Worm (Caenorhabditis elegans) whole organism, midembryonic: ENCODE measurements around the gene C04A2.15.

ENCODE experiments used
- T22C8.4 ChIP-seq: fragments of 200-800 bp; sonication (Bioruptor generic); IDR thresholded peaks from 2 replicates; pipeline ENCODE4 v1.3.6; 2022; ENCODE audit warnings: missing genetic modification characterization, missing compliant biosample characterization
- cog-1 ChIP-seq: sonication (generic microtip); optimal IDR thresholded peaks from 2 replicates; lab custom pipeline; 2016; ENCODE audit warnings: missing genetic modification characterization, missing compliant biosample characterization
- flt-1 ChIP-seq: fragments of 200-800 bp; sonication (Bioruptor generic); IDR thresholded peaks from 2 replicates; pipeline ENCODE4 v1.3.6; 2022; ENCODE audit warnings: missing genetic modification characterization, missing compliant biosample characterization
- klf-2 ChIP-seq: fragments of 200-800 bp; sonication (Bioruptor generic); conservative IDR thresholded peaks from 2 replicates; pipeline ENCODE4 v1.3.6; 2022; ENCODE audit warnings: missing genetic modification reagents, missing genetic modification characterization, missing compliant biosample characterization
- med-1 ChIP-seq: sonication (generic microtip); optimal IDR thresholded peaks from 2 replicates; lab custom pipeline; 2017; ENCODE audit warnings: missing genetic modification characterization, mild to moderate bottlenecking, missing compliant biosample characterization, antibody characterized with exemption, missing genetic modification reagents; ENCODE audit not compliant: insufficient read depth
- ref-1 ChIP-seq: fragments of 200-800 bp; sonication (Bioruptor generic); conservative IDR thresholded peaks from 2 replicates; pipeline ENCODE4 v1.3.6; 2022; ENCODE audit warnings: missing genetic modification reagents, missing genetic modification characterization, missing compliant biosample characterization
- tab-1 ChIP-seq: fragments of 200-800 bp; sonication (Bioruptor generic); IDR thresholded peaks from 2 replicates; pipeline ENCODE4 v1.3.6; 2022; ENCODE audit warnings: missing genetic modification characterization, missing compliant biosample characterization
- ztf-23 ChIP-seq: fragments of 200-800 bp; sonication (Bioruptor generic); IDR thresholded peaks from 2 replicates; pipeline ENCODE4 v1.3.6; 2022; ENCODE audit warnings: missing genetic modification reagents, missing genetic modification characterization, missing compliant biosample characterization
- ztf-29 ChIP-seq: fragments of 200-800 bp; sonication (Bioruptor generic); IDR thresholded peaks from 2 replicates; pipeline ENCODE4 v1.3.6; 2022; ENCODE audit warnings: missing genetic modification reagents, missing genetic modification characterization, missing compliant biosample characterization

DNA sequence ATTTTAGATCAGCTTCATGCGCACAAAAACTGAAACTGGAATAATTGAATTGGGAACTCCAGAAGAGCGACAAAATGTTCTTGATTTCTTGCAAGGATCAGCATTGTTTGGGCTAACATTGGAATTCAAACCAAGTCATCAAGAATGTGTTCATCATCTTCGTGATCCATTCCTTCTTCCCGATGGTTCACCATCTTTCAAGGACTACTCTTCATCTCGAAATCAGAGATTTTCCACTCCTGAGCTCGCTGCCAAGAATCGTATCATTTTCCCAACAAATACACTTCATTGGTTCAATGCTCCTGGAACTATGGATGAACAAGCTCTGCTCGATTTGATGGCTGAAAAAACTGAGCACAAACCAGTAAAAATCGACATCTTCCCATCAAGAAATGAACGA lies 48.7 kb downstream of the C04A2.15 start:
- TF ChIP-seq med-1 (GFP tag; lab: Kevin White, UChicago) (no peak), klf-2 (GFP tag; lab: Robert Waterston, UW) (no peak), ref-1 (GFP tag; lab: Robert Waterston, UW) (no peak), cog-1 (tag; lab: Kevin White, UChicago) (no peak), tab-1 (GFP tag; lab: Robert Waterston, UW) (no peak), T22C8.4 (GFP tag; lab: Robert Waterston, UW) (no peak), ztf-23 (no peak), flt-1 (no peak), ztf-29 (no peak)
